Worm (Caenorhabditis elegans) whole organism, midembryonic: ENCODE data around the gene srh-269.

Experiments used
- T22C8.4 ChIP-seq: fragments of 200-800 bp; sonication (Bioruptor generic); IDR thresholded peaks from 2 replicates; pipeline ENCODE4 v1.3.6; 2022; ENCODE audit warnings: missing genetic modification characterization, missing compliant biosample characterization
- cog-1 ChIP-seq: sonication (generic microtip); optimal IDR thresholded peaks from 2 replicates; lab custom pipeline; 2016; ENCODE audit warnings: missing genetic modification characterization, missing compliant biosample characterization
- flt-1 ChIP-seq: fragments of 200-800 bp; sonication (Bioruptor generic); IDR thresholded peaks from 2 replicates; pipeline ENCODE4 v1.3.6; 2022; ENCODE audit warnings: missing genetic modification characterization, missing compliant biosample characterization
- klf-2 ChIP-seq: fragments of 200-800 bp; sonication (Bioruptor generic); conservative IDR thresholded peaks from 2 replicates; pipeline ENCODE4 v1.3.6; 2022; ENCODE audit warnings: missing genetic modification reagents, missing genetic modification characterization, missing compliant biosample characterization
- ref-1 ChIP-seq: fragments of 200-800 bp; sonication (Bioruptor generic); conservative IDR thresholded peaks from 2 replicates; pipeline ENCODE4 v1.3.6; 2022; ENCODE audit warnings: missing genetic modification reagents, missing genetic modification characterization, missing compliant biosample characterization
- tab-1 ChIP-seq: fragments of 200-800 bp; sonication (Bioruptor generic); IDR thresholded peaks from 2 replicates; pipeline ENCODE4 v1.3.6; 2022; ENCODE audit warnings: missing genetic modification characterization, missing compliant biosample characterization
- ztf-29 ChIP-seq: fragments of 200-800 bp; sonication (Bioruptor generic); IDR thresholded peaks from 2 replicates; pipeline ENCODE4 v1.3.6; 2022; ENCODE audit warnings: missing genetic modification reagents, missing genetic modification characterization, missing compliant biosample characterization

DNA sequence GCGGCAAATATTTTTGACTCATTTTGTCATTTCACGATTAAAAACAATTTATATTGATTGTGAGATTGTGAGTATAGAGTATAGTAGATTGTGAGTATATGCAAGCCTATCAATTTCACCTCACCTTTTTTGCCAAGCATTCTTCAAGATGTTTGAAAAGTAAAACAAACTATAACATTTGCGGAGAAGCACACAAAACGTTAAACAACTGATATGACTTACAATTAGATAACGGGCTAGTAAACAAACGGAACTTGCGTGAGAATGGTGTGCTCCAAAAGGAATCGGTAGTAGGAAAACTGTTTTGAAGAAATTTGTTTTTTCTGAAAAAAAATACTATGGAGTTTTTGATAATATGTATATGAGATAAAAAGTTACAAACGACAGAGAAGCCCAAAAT lies 18.3 kb upstream of the srh-269 start:
- TF ChIP-seq flt-1 (no peak), tab-1 (GFP tag; lab: Robert Waterston, UW) (no peak), T22C8.4 (GFP tag; lab: Robert Waterston, UW) (no peak), ref-1 (GFP tag; lab: Robert Waterston, UW) (no peak), klf-2 (no peak), cog-1 (tag; lab: Kevin White, UChicago) (no peak), ztf-29 (no peak)
